Worm (Caenorhabditis elegans) whole organism, early embryonic: ENCODE data around the gene cdka-1.

Source experiments
- F13C5.2 ChIP-seq: sonication (generic microtip); optimal IDR thresholded peaks from 2 replicates; lab custom pipeline; 2017; ENCODE audit warnings: mild to moderate bottlenecking, missing genetic modification characterization, inconsistent platforms, missing compliant biosample characterization
- ama-1 ChIP-seq: fragments of 150-350 bp; optimal IDR thresholded peaks from 2 replicates; lab custom pipeline; 2014
- pes-1 ChIP-seq: fragments of 200-800 bp; sonication (Bioruptor generic); IDR thresholded peaks from 2 replicates; pipeline ENCODE4 v1.3.6; 2022; ENCODE audit warnings: missing genetic modification reagents, missing genetic modification characterization, missing compliant biosample characterization
- tbx-37 ChIP-seq: fragments of 200-800 bp; sonication (Bioruptor generic); conservative IDR thresholded peaks from 2 replicates; pipeline ENCODE4 v1.3.6; 2022; ENCODE audit warnings: missing genetic modification reagents, missing genetic modification characterization, missing compliant biosample characterization

ce11 chrIII:4705207-4705606, 46.6 kb downstream of the cdka-1 start, which contains the start of gene pgap-2:
- TF ChIP-seq ama-1 (lab: Kevin White, UChicago) (no peak), tbx-37 (no peak), F13C5.2 (no peak), pes-1 (no peak)
